Fruit fly (Drosophila melanogaster): ENCODE measurements around the gene jigr1.

The jigr1 gene

dm6 chr3R:25590850-25591410 is 46.7 kb upstream of the jigr1 start:
- TF ChIP-seq woc (GFP tag; optimal IDR thresholded peaks at IDR 0.05) (no peak), OdsH (GFP tag; optimal IDR thresholded peaks at IDR 0.05) (no peak), lola (GFP tag; optimal IDR thresholded peaks at IDR 0.05) (no peak), dl (GFP tag; optimal IDR thresholded peaks at IDR 0.05; ENCODE audit: insufficient read depth in 1 of 2, partially characterized antibody in 2 of 2) (no peak), Dif (GFP tag; optimal IDR thresholded peaks at IDR 0.05; ENCODE audit: partially characterized antibody) (no peak), GATAd (GFP tag; optimal IDR thresholded peaks at IDR 0.05) (no peak), Hnf4 (GFP tag; optimal IDR thresholded peaks at IDR 0.05) (no peak), CG9705 (GFP tag; optimal IDR thresholded peaks at IDR 0.05) (no peak), pan (optimal IDR thresholded peaks at IDR 0.05) (no peak), jim (GFP tag; optimal IDR thresholded peaks at IDR 0.05) (no peak), psq (GFP tag; optimal IDR thresholded peaks at IDR 0.05) (no peak), Rel (GFP tag; optimal IDR thresholded peaks at IDR 0.05) (no peak), Rel (tag; optimal IDR thresholded peaks at IDR 0.05) (no peak), Dfd (GFP tag; optimal IDR thresholded peaks at IDR 0.05) (no peak), br (GFP tag; optimal IDR thresholded peaks at IDR 0.05) (no peak), CG32264 (GFP tag; optimal IDR thresholded peaks at IDR 0.05) (no peak), Vsx2 (GFP tag; optimal IDR thresholded peaks at IDR 0.05; ENCODE audit: partially characterized antibody) (no peak), sage (GFP tag; optimal IDR thresholded peaks at IDR 0.05) (no peak)

DNA sequence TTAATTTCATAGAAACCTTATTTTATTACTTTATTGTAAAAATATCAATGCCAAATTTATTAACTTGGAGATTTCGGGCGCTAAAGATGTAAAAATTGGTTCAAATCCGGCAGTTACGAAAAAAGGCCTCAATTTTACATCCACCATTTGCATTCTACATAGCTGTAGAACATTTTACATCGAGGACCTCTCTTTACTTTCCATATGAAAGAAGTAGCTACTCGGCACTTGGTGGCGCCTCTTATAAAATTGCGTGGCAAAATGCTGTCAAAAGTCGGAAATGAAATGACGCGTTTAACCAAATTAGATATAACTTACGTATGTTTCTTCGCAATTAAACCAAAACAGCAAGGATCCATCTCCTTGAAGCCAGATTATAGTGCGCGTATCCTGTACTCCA is 46.1 kb upstream of the jigr1 start:
- TF ChIP-seq Abd-B (GFP tag; optimal IDR thresholded peaks at IDR 0.05): no peak
- no peak for TF ChIP-seq Hnf4 (GFP tag; optimal IDR thresholded peaks at IDR 0.05)
- TF ChIP-seq dmrt93B (GFP tag; optimal IDR thresholded peaks at IDR 0.05): no peak
- no peak for TF ChIP-seq h (GFP tag; optimal IDR thresholded peaks at IDR 0.05)
- TF ChIP-seq Hr83 (GFP tag; optimal IDR thresholded peaks at IDR 0.05; ENCODE audit: poor library complexity, severe bottlenecking): no peak
- no peak for TF ChIP-seq dsf (GFP tag; optimal IDR thresholded peaks at IDR 0.05; ENCODE audit: borderline replicate concordance)
- no peak for TF ChIP-seq sage (GFP tag; optimal IDR thresholded peaks at IDR 0.05)
- no peak for TF ChIP-seq CrebA (GFP tag; optimal IDR thresholded peaks at IDR 0.05; ENCODE audit: borderline replicate concordance)
- TF ChIP-seq Dfd (GFP tag; optimal IDR thresholded peaks at IDR 0.05): no peak

dm6 chr3R:25594128-25594527 is 43.5 kb upstream of the jigr1 start:
- TF ChIP-seq h (GFP tag; optimal IDR thresholded peaks at IDR 0.05) (no peak), psq (GFP tag; optimal IDR thresholded peaks at IDR 0.05) (peak; percentile 75)

- TF ChIP-seq psq (GFP tag; optimal IDR thresholded peaks at IDR 0.05): peak; percentile 56
- no peak for TF ChIP-seq brk (GFP tag; optimal IDR thresholded peaks at IDR 0.05)
Measured at dm6 chr3R:25596274-25597034, 41.2 kb upstream of the jigr1 start.

dm6 chr3R:25609027-25609426 is 28.6 kb upstream of the jigr1 start, which contains the start of gene ymp:
Gene ymp, minus strand, starts transcription at chr3R:25609127.
- TF ChIP-seq CG32264 (GFP tag; optimal IDR thresholded peaks at IDR 0.05): no peak
- no peak for TF ChIP-seq N (GFP tag; optimal IDR thresholded peaks at IDR 0.05)

dm6 chr3R:25613366-25613765 is 24.3 kb upstream of the jigr1 start, which contains the start of gene CG5079:
Gene CG5079, plus strand, starts transcription at chr3R:25613666.
- TF ChIP-seq dmrt93B (GFP tag; optimal IDR thresholded peaks at IDR 0.05) (no peak), usp (GFP tag; optimal IDR thresholded peaks at IDR 0.05) (no peak), sv (GFP tag; optimal IDR thresholded peaks at IDR 0.05) (no peak), brk (GFP tag; optimal IDR thresholded peaks at IDR 0.05) (no peak), dl (GFP tag; optimal IDR thresholded peaks at IDR 0.05; ENCODE audit: insufficient read depth in 1 of 2, partially characterized antibody in 2 of 2) (no peak), Hr83 (GFP tag; optimal IDR thresholded peaks at IDR 0.05; ENCODE audit: poor library complexity, severe bottlenecking) (no peak), Hnf4 (GFP tag; optimal IDR thresholded peaks at IDR 0.05) (no peak), fru (GFP tag; optimal IDR thresholded peaks at IDR 0.05) (no peak), GATAd (GFP tag; optimal IDR thresholded peaks at IDR 0.05) (no peak), woc (GFP tag; optimal IDR thresholded peaks at IDR 0.05) (no peak), CG32264 (GFP tag; optimal IDR thresholded peaks at IDR 0.05) (no peak), sage (GFP tag; optimal IDR thresholded peaks at IDR 0.05) (no peak), jim (GFP tag; optimal IDR thresholded peaks at IDR 0.05) (no peak), CG9705 (GFP tag; optimal IDR thresholded peaks at IDR 0.05) (no peak), Dfd (GFP tag; optimal IDR thresholded peaks at IDR 0.05) (no peak)
